Fruit fly (Drosophila melanogaster) whole organism, embryonic: ENCODE results near the gene CAH7.

Experiments used
- B-H1 ChIP-seq: fragments of 200-800 bp; sonication (Bioruptor generic); IDR thresholded peaks from 3 replicates; pipeline ENCODE4 v1.3.6; 2022; ENCODE audit warnings: missing biosample characterization, missing genetic modification characterization
- CG10267 ChIP-seq: fragments of 200-800 bp; sonication (Bioruptor generic); optimal IDR thresholded peaks from 2 replicates; lab custom pipeline; 2018; ENCODE audit warnings: missing biosample characterization, mild to moderate bottlenecking, missing genetic modification characterization, moderate library complexity
- CG10462 ChIP-seq: fragments of 200-800 bp; sonication (Bioruptor generic); optimal IDR thresholded peaks from 2 replicates; lab custom pipeline; 2016; ENCODE audit warnings: missing biosample characterization, missing genetic modification characterization
- CG10654 ChIP-seq: fragments of 200-800 bp; sonication (Bioruptor generic); optimal IDR thresholded peaks from 2 replicates; lab custom pipeline; 2016; ENCODE audit warnings: missing biosample characterization, missing genetic modification characterization
- CG10959 ChIP-seq: fragments of 200-800 bp; sonication (Bioruptor generic); IDR thresholded peaks from 2 replicates; pipeline ENCODE4 v1.3.6; 2022; ENCODE audit warnings: missing biosample characterization, missing genetic modification characterization
- CG12744 ChIP-seq: fragments of 200-800 bp; sonication (Bioruptor generic); optimal IDR thresholded peaks from 2 replicates; lab custom pipeline; 2016; ENCODE audit warnings: missing biosample characterization, missing genetic modification characterization
- CG13296 ChIP-seq: fragments of 200-800 bp; sonication (Bioruptor generic); optimal IDR thresholded peaks from 3 replicates; lab custom pipeline; 2018; ENCODE audit warnings: missing biosample characterization, mild to moderate bottlenecking, missing genetic modification characterization
- CG13624 ChIP-seq: fragments of 200-800 bp; sonication (Bioruptor generic); optimal IDR thresholded peaks from 2 replicates; lab custom pipeline; 2016; ENCODE audit warnings: missing biosample characterization, missing genetic modification characterization
- CG1529 ChIP-seq: fragments of 200-800 bp; sonication (Bioruptor generic); optimal IDR thresholded peaks from 3 replicates; lab custom pipeline; 2018; ENCODE audit warnings: missing biosample characterization, missing genetic modification characterization
- CG15479 ChIP-seq: fragments of 200-800 bp; sonication (Bioruptor generic); optimal IDR thresholded peaks from 3 replicates; lab custom pipeline; 2019; ENCODE audit warnings: missing biosample characterization, mild to moderate bottlenecking, missing genetic modification characterization, moderate library complexity
- CG15696 ChIP-seq: fragments of 200-800 bp; sonication (Bioruptor generic); optimal IDR thresholded peaks from 2 replicates; lab custom pipeline; 2019; ENCODE audit warnings: missing biosample characterization, mild to moderate bottlenecking, missing genetic modification characterization, moderate library complexity
- CG17568 ChIP-seq: fragments of 200-800 bp; sonication (Bioruptor generic); optimal IDR thresholded peaks from 2 replicates; lab custom pipeline; 2018; ENCODE audit warnings: missing biosample characterization, mild to moderate bottlenecking, missing genetic modification characterization, moderate library complexity
- CG2129 ChIP-seq: fragments of 200-800 bp; sonication (Bioruptor generic); IDR thresholded peaks from 2 replicates; pipeline ENCODE4 v1.3.6; 2022; ENCODE audit warnings: missing biosample characterization, missing genetic modification characterization; ENCODE audit not compliant: partially characterized antibody
- CG31441 ChIP-seq: fragments of 200-800 bp; sonication (Bioruptor generic); IDR thresholded peaks from 2 replicates; pipeline ENCODE4 v1.3.6; 2022; ENCODE audit warnings: missing biosample characterization, missing genetic modification characterization
- CG33213 ChIP-seq: fragments of 200-800 bp; sonication (Bioruptor generic); optimal IDR thresholded peaks from 3 replicates; lab custom pipeline; 2016; ENCODE audit warnings: missing biosample characterization, missing genetic modification characterization
- CG3847 ChIP-seq: fragments of 200-800 bp; sonication (Bioruptor generic); IDR thresholded peaks from 2 replicates; pipeline ENCODE4 v1.3.6; 2022; ENCODE audit warnings: missing biosample characterization, missing genetic modification characterization
- CG3995 ChIP-seq: fragments of 200-800 bp; sonication (Bioruptor generic); optimal IDR thresholded peaks from 3 replicates; lab custom pipeline; 2016; ENCODE audit warnings: missing biosample characterization, missing genetic modification characterization
- CG4730 ChIP-seq: fragments of 200-800 bp; sonication (Bioruptor generic); IDR thresholded peaks from 2 replicates; pipeline ENCODE4 v1.3.6; 2022; ENCODE audit warnings: missing biosample characterization, missing genetic modification characterization
- CG6175 ChIP-seq: fragments of 200-800 bp; sonication (Bioruptor generic); IDR thresholded peaks from 3 replicates; pipeline ENCODE4 v1.3.6; 2022; ENCODE audit warnings: missing biosample characterization, missing genetic modification characterization
- CG6654 ChIP-seq: fragments of 200-800 bp; sonication (Bioruptor generic); optimal IDR thresholded peaks from 2 replicates; lab custom pipeline; 2017; ENCODE audit warnings: missing biosample characterization, mild to moderate bottlenecking, missing genetic modification characterization
- CG7357 ChIP-seq: fragments of 200-800 bp; sonication (Bioruptor generic); IDR thresholded peaks from 3 replicates; pipeline ENCODE4 v1.3.6; 2022; ENCODE audit warnings: missing biosample characterization, missing genetic modification characterization
- CG7786 ChIP-seq: fragments of 200-800 bp; sonication (Bioruptor generic); optimal IDR thresholded peaks from 2 replicates; lab custom pipeline; 2016; ENCODE audit warnings: missing biosample characterization, missing genetic modification characterization
- CG8944 ChIP-seq: fragments of 200-800 bp; sonication (Bioruptor generic); optimal IDR thresholded peaks from 3 replicates; lab custom pipeline; 2016; ENCODE audit warnings: missing biosample characterization, missing genetic modification characterization
- CG9437 ChIP-seq: fragments of 200-800 bp; sonication (Bioruptor generic); optimal IDR thresholded peaks from 2 replicates; lab custom pipeline; 2018; ENCODE audit warnings: missing biosample characterization, mild to moderate bottlenecking, missing genetic modification characterization
- CG9727 ChIP-seq: fragments of 200-800 bp; sonication (Bioruptor generic); optimal IDR thresholded peaks from 3 replicates; lab custom pipeline; 2017; ENCODE audit warnings: missing biosample characterization, mild to moderate bottlenecking, missing genetic modification characterization
- CG9797 ChIP-seq: fragments of 200-800 bp; sonication (Bioruptor generic); optimal IDR thresholded peaks from 3 replicates; lab custom pipeline; 2018; ENCODE audit warnings: missing biosample characterization, mild to moderate bottlenecking, missing genetic modification characterization
- Camta ChIP-seq: fragments of 200-800 bp; sonication (Bioruptor generic); optimal IDR thresholded peaks from 2 replicates; lab custom pipeline; 2016; ENCODE audit warnings: missing biosample characterization, missing genetic modification characterization
- Gug ChIP-seq: fragments of 200-800 bp; sonication (Bioruptor generic); IDR thresholded peaks from 4 replicates; pipeline ENCODE4 v1.3.6; 2022; ENCODE audit warnings: missing biosample characterization, missing genetic modification characterization
- Hsf ChIP-seq: fragments of 200-800 bp; sonication (Bioruptor generic); optimal IDR thresholded peaks from 3 replicates; lab custom pipeline; 2016; ENCODE audit warnings: missing biosample characterization, missing genetic modification characterization
- Max ChIP-seq: fragments of 200-800 bp; sonication (Bioruptor generic); optimal IDR thresholded peaks from 2 replicates; lab custom pipeline; 2016; ENCODE audit warnings: missing biosample characterization, mild to moderate bottlenecking, missing genetic modification characterization
- PHDP ChIP-seq: fragments of 200-800 bp; sonication (Bioruptor generic); optimal IDR thresholded peaks from 3 replicates; lab custom pipeline; 2018; ENCODE audit warnings: missing biosample characterization, mild to moderate bottlenecking, missing genetic modification characterization, moderate library complexity
- Scr ChIP-seq: fragments of 200-800 bp; sonication (Bioruptor generic); IDR thresholded peaks from 2 replicates; pipeline ENCODE4 v1.3.6; 2022; ENCODE audit warnings: missing biosample characterization, missing genetic modification characterization; ENCODE audit not compliant: partially characterized antibody
- Xrp1 ChIP-seq: fragments of 200-800 bp; sonication (Bioruptor generic); IDR thresholded peaks from 2 replicates; pipeline ENCODE4 v1.3.6; 2022; ENCODE audit warnings: missing biosample characterization, missing genetic modification characterization
- al ChIP-seq: fragments of 200-800 bp; sonication (Bioruptor generic); IDR thresholded peaks from 2 replicates; pipeline ENCODE4 v1.3.6; 2022; ENCODE audit warnings: missing biosample characterization, missing genetic modification characterization
- amos ChIP-seq: fragments of 200-800 bp; sonication (Bioruptor generic); IDR thresholded peaks from 2 replicates; pipeline ENCODE4 v1.3.6; 2022; ENCODE audit warnings: missing biosample characterization, missing genetic modification characterization; ENCODE audit not compliant: partially characterized antibody
- bcd ChIP-seq: fragments of 200-800 bp; sonication (Bioruptor generic); optimal IDR thresholded peaks from 2 replicates; lab custom pipeline; 2017; ENCODE audit warnings: missing biosample characterization, mild to moderate bottlenecking, missing genetic modification characterization
- bigmax ChIP-seq: fragments of 200-800 bp; sonication (Bioruptor generic); optimal IDR thresholded peaks from 2 replicates; lab custom pipeline; 2018; ENCODE audit warnings: missing biosample characterization, mild to moderate bottlenecking, missing genetic modification characterization
- btn ChIP-seq: fragments of 200-800 bp; sonication (Bioruptor generic); optimal IDR thresholded peaks from 2 replicates; lab custom pipeline; 2016; ENCODE audit warnings: missing biosample characterization, missing genetic modification characterization
- dan ChIP-seq: fragments of 200-800 bp; sonication (Bioruptor generic); IDR thresholded peaks from 2 replicates; pipeline ENCODE4 v1.3.6; 2022; ENCODE audit warnings: missing biosample characterization, missing genetic modification characterization
- disco-r ChIP-seq: fragments of 200-800 bp; sonication (Bioruptor generic); optimal IDR thresholded peaks from 2 replicates; lab custom pipeline; 2016; ENCODE audit warnings: missing biosample characterization, missing genetic modification characterization
- fd102C ChIP-seq: fragments of 200-800 bp; sonication (Bioruptor generic); optimal IDR thresholded peaks from 2 replicates; lab custom pipeline; 2018; ENCODE audit warnings: missing biosample characterization, mild to moderate bottlenecking, missing genetic modification characterization, moderate library complexity
- gcm2 ChIP-seq: fragments of 200-800 bp; sonication (Bioruptor generic); optimal IDR thresholded peaks from 2 replicates; lab custom pipeline; 2016; ENCODE audit warnings: missing biosample characterization, missing genetic modification characterization
- gfzf ChIP-seq: fragments of 200-800 bp; sonication (Bioruptor generic); optimal IDR thresholded peaks from 2 replicates; lab custom pipeline; 2016; ENCODE audit warnings: missing biosample characterization, mild to moderate bottlenecking, missing genetic modification characterization, moderate library complexity
- jing ChIP-seq: fragments of 200-800 bp; sonication (Bioruptor generic); optimal IDR thresholded peaks from 2 replicates; lab custom pipeline; 2018; ENCODE audit warnings: missing biosample characterization, mild to moderate bottlenecking, missing genetic modification characterization
- ken ChIP-seq: fragments of 200-800 bp; sonication (Bioruptor generic); IDR thresholded peaks from 3 replicates; pipeline ENCODE4 v1.3.6; 2022; ENCODE audit warnings: missing biosample characterization, missing genetic modification characterization
- knrl ChIP-seq: fragments of 200-800 bp; sonication (Bioruptor generic); IDR thresholded peaks from 3 replicates; pipeline ENCODE4 v1.3.6; 2022; ENCODE audit warnings: missing biosample characterization, missing genetic modification characterization; ENCODE audit not compliant: partially characterized antibody
- org-1 ChIP-seq: fragments of 200-800 bp; sonication (Bioruptor generic); optimal IDR thresholded peaks from 2 replicates; lab custom pipeline; 2017; ENCODE audit warnings: missing biosample characterization, missing genetic modification characterization
- pum ChIP-seq: fragments of 200-800 bp; sonication (Bioruptor generic); optimal IDR thresholded peaks from 2 replicates; lab custom pipeline; 2016; ENCODE audit warnings: missing biosample characterization, missing genetic modification characterization
- salm ChIP-seq: fragments of 200-800 bp; sonication (Bioruptor generic); optimal IDR thresholded peaks from 2 replicates; lab custom pipeline; 2018; ENCODE audit warnings: missing biosample characterization, mild to moderate bottlenecking, missing genetic modification characterization
- sisA ChIP-seq: fragments of 200-800 bp; sonication (Bioruptor generic); IDR thresholded peaks from 2 replicates; pipeline ENCODE4 v1.3.6; 2022; ENCODE audit warnings: missing biosample characterization, missing genetic modification characterization
- toy ChIP-seq: fragments of 200-800 bp; sonication (Bioruptor generic); IDR thresholded peaks from 2 replicates; pipeline ENCODE4 v1.3.6; 2022; ENCODE audit warnings: missing biosample characterization, missing genetic modification characterization
- yki ChIP-seq: fragments of >200 bp; optimal IDR thresholded peaks from 3 replicates; lab custom pipeline; 2018

The CAH7 gene

dm6 chr3R:10084914-10085313, 27.1 kb upstream of the CAH7 start (continued):
- TF ChIP-seq CG33213 (GFP tag; lab: Kevin White, UChicago) (no peak), knrl (GFP tag; lab: Robert Waterston, UW) (no peak), dan (no peak), CG3847 (GFP tag; lab: Robert Waterston, UW) (peak; percentile 50), CG9797 (GFP tag; lab: Kevin White, UChicago) (no peak), B-H1 (GFP tag; lab: Robert Waterston, UW) (no peak), Scr (GFP tag; lab: Robert Waterston, UW) (no peak), CG3995 (GFP tag; lab: Kevin White, UChicago) (peak; percentile 16), jing (no peak), CG13296 (GFP tag; lab: Kevin White, UChicago) (peak; percentile 7), Xrp1 (GFP tag; lab: Robert Waterston, UW) (peak; percentile 19; the same call in 1 of the 2 replicates), CG9437 (GFP tag; lab: Kevin White, UChicago) (no peak), Gug (GFP tag; lab: Robert Waterston, UW) (peak; percentile 46; the same call in 2 of the 4 replicates), CG4730 (no peak), CG1529 (GFP tag; lab: Kevin White, UChicago) (no peak), Camta (GFP tag; lab: Kevin White, UChicago) (no peak), sisA (GFP tag; lab: Robert Waterston, UW) (peak; percentile 33; the same call in 1 of the 2 replicates), gcm2 (no peak), CG10462 (GFP tag; lab: Kevin White, UChicago) (no peak), fd102C (GFP tag; lab: Kevin White, UChicago) (no peak), Hsf (peak; percentile 33), CG10654 (GFP tag; lab: Kevin White, UChicago) (no peak), Max (GFP tag; lab: Kevin White, UChicago) (no peak), CG10959 (GFP tag; lab: Robert Waterston, UW) (no peak), al (peak; percentile 80), CG13624 (GFP tag; lab: Kevin White, UChicago) (peak; percentile 61), btn (GFP tag; lab: Kevin White, UChicago) (no peak), toy (no peak), CG6175 (0 out of 3 replicates have a peak, but pooled peaks have one; percentile 44), bcd (GFP tag; lab: Kevin White, UChicago) (peak; percentile 60), CG17568 (GFP tag; lab: Kevin White, UChicago) (no peak), salm (tag; lab: Kevin White, UChicago) (no peak), CG15479 (GFP tag; lab: Kevin White, UChicago) (no peak), org-1 (peak; percentile 39), CG7357 (GFP tag; lab: Robert Waterston, UW) (no peak), PHDP (tag; lab: Kevin White, UChicago) (peak; percentile 45), CG31441 (GFP tag; lab: Robert Waterston, UW) (no peak), CG9727 (peak; percentile 36), CG15696 (tag; lab: Kevin White, UChicago) (no peak), gfzf (GFP tag; lab: Kevin White, UChicago) (no peak), pum (GFP tag; lab: Kevin White, UChicago) (peak; percentile 21), yki (no peak), CG10267 (no peak), ken (0 out of 3 replicates have a peak, but pooled peaks have one; percentile 53), CG8944 (no peak), CG12744 (GFP tag; lab: Kevin White, UChicago) (no peak), CG7786 (GFP tag; lab: Kevin White, UChicago) (peak; percentile 71), disco-r (GFP tag; lab: Kevin White, UChicago) (no peak), CG6654 (peak; percentile 16), CG2129 (GFP tag; lab: Robert Waterston, UW) (no peak), amos (no peak), bigmax (no peak)
